Worm (Caenorhabditis elegans) whole organism, late embryonic: ENCODE data around the gene blos-2.
"Not testable (repeated sequence)": the region's sequence is repeated elsewhere in the genome, so short reads cannot be mapped to it uniquely, and the experiment has no call there.

Source experiments
- C08G9.2 ChIP-seq: sonication (generic microtip); optimal IDR thresholded peaks from 2 replicates; lab custom pipeline; 2016; ENCODE audit warnings: mild to moderate bottlenecking, missing genetic modification characterization, moderate library complexity, missing compliant biosample characterization
- C38D4.7 ChIP-seq: fragments of 200-800 bp; sonication (Bioruptor generic); optimal IDR thresholded peaks from 2 replicates; lab custom pipeline; 2018; ENCODE audit warnings: mild to moderate bottlenecking, missing genetic modification characterization, moderate library complexity, missing compliant biosample characterization
- F13H6.1 ChIP-seq: sonication (generic microtip); optimal IDR thresholded peaks from 2 replicates; lab custom pipeline; 2016; ENCODE audit warnings: missing genetic modification characterization, missing compliant biosample characterization
- K09A11.1 ChIP-seq: sonication (generic microtip); optimal IDR thresholded peaks from 2 replicates; lab custom pipeline; 2017; ENCODE audit warnings: antibody characterized with exemption, mild to moderate bottlenecking, missing genetic modification characterization, missing compliant biosample characterization; ENCODE audit not compliant: insufficient read depth
- ceh-14 ChIP-seq: sonication (generic microtip); optimal IDR thresholded peaks from 2 replicates; lab custom pipeline; 2016; ENCODE audit warnings: missing genotype, missing genetic modification characterization, missing compliant biosample characterization
- ceh-19 ChIP-seq: fragments of 200-800 bp; sonication (Bioruptor generic); optimal IDR thresholded peaks from 2 replicates; lab custom pipeline; 2018; ENCODE audit warnings: mild to moderate bottlenecking, missing genetic modification characterization, missing compliant biosample characterization
- ceh-22 ChIP-seq: sonication (generic microtip); optimal IDR thresholded peaks from 2 replicates; lab custom pipeline; 2017; ENCODE audit warnings: missing biosample characterization, missing genetic modification characterization
- ceh-24 ChIP-seq: sonication (generic microtip); optimal IDR thresholded peaks from 2 replicates; lab custom pipeline; 2016; ENCODE audit warnings: mild to moderate bottlenecking, missing genetic modification characterization, missing compliant biosample characterization
- ceh-30 ChIP-seq: fragments of 150-350 bp; optimal IDR thresholded peaks from 2 replicates; lab custom pipeline; 2014; ENCODE audit warnings: missing biosample characterization, missing genetic modification characterization
- ceh-45 ChIP-seq: fragments of 200-800 bp; sonication (Bioruptor generic); IDR thresholded peaks from 2 replicates; pipeline ENCODE4 v1.3.6; 2022; ENCODE audit warnings: missing genetic modification reagents, missing genetic modification characterization, missing compliant biosample characterization
- ceh-48 ChIP-seq: sonication (generic microtip); optimal IDR thresholded peaks from 2 replicates; lab custom pipeline; 2016; ENCODE audit warnings: missing genetic modification characterization, inconsistent platforms, missing compliant biosample characterization
- ceh-6 ChIP-seq: fragments of 200-800 bp; sonication (Bioruptor generic); optimal IDR thresholded peaks from 2 replicates; lab custom pipeline; 2018; ENCODE audit warnings: mild to moderate bottlenecking, missing genetic modification characterization, missing compliant biosample characterization
- ceh-9 ChIP-seq: sonication (generic microtip); optimal IDR thresholded peaks from 2 replicates; lab custom pipeline; 2016; ENCODE audit warnings: mild to moderate bottlenecking, missing genetic modification characterization, inconsistent platforms, missing compliant biosample characterization
- che-1 ChIP-seq: sonication (generic microtip); optimal IDR thresholded peaks from 2 replicates; lab custom pipeline; 2016; ENCODE audit warnings: mild to moderate bottlenecking, missing genetic modification characterization, missing compliant biosample characterization
- dve-1 ChIP-seq: sonication (generic microtip); optimal IDR thresholded peaks from 2 replicates; lab custom pipeline; 2017; ENCODE audit warnings: antibody characterized with exemption, mild to moderate bottlenecking, missing genetic modification characterization, missing compliant biosample characterization
- elt-2 ChIP-seq: sonication (generic microtip); optimal IDR thresholded peaks from 2 replicates; lab custom pipeline; 2016; ENCODE audit warnings: missing genetic modification reagents, missing genetic modification characterization, missing compliant biosample characterization
- ets-4 ChIP-seq: sonication (generic microtip); optimal IDR thresholded peaks from 2 replicates; lab custom pipeline; 2016; ENCODE audit warnings: missing genetic modification characterization, missing compliant biosample characterization
- fkh-10 ChIP-seq: fragments of 150-350 bp; optimal IDR thresholded peaks from 2 replicates; lab custom pipeline; 2014; ENCODE audit warnings: missing biosample characterization, missing genetic modification reagents, missing genetic modification characterization
- fkh-6 ChIP-seq: sonication (generic microtip); optimal IDR thresholded peaks from 2 replicates; lab custom pipeline; 2016; ENCODE audit warnings: missing genetic modification characterization, missing compliant biosample characterization
- gmeb-2 ChIP-seq: sonication (generic microtip); optimal IDR thresholded peaks from 2 replicates; lab custom pipeline; 2016; ENCODE audit warnings: missing genetic modification characterization, inconsistent platforms, missing compliant biosample characterization
- hlh-13 ChIP-seq: fragments of 200-800 bp; sonication (Bioruptor generic); optimal IDR thresholded peaks from 2 replicates; lab custom pipeline; 2018; ENCODE audit warnings: mild to moderate bottlenecking, missing genetic modification characterization, missing compliant biosample characterization
- hlh-30 ChIP-seq: sonication (generic microtip); optimal IDR thresholded peaks from 2 replicates; lab custom pipeline; 2017; ENCODE audit warnings: antibody characterized with exemption, missing genetic modification characterization, missing compliant biosample characterization; ENCODE audit not compliant: insufficient read depth
- hlh-6 ChIP-seq: sonication (generic microtip); optimal IDR thresholded peaks from 2 replicates; lab custom pipeline; 2016; ENCODE audit warnings: missing genotype, missing genetic modification characterization, missing compliant biosample characterization
- hlh-8 ChIP-seq: sonication (generic microtip); optimal IDR thresholded peaks from 2 replicates; lab custom pipeline; 2016; ENCODE audit warnings: missing genotype, missing genetic modification characterization, missing compliant biosample characterization
- lin-11 ChIP-seq: fragments of 200-800 bp; sonication (Bioruptor generic); optimal IDR thresholded peaks from 2 replicates; lab custom pipeline; 2018; ENCODE audit warnings: mild to moderate bottlenecking, missing genetic modification characterization, missing compliant biosample characterization
- madf-2 ChIP-seq: sonication (generic microtip); optimal IDR thresholded peaks from 2 replicates; lab custom pipeline; 2017; ENCODE audit warnings: missing genetic modification characterization, missing compliant biosample characterization
- mec-3 ChIP-seq: sonication (generic microtip); optimal IDR thresholded peaks from 2 replicates; lab custom pipeline; 2016; ENCODE audit warnings: borderline replicate concordance, missing genetic modification characterization, missing compliant biosample characterization
- nhr-11 ChIP-seq: fragments of 150-350 bp; optimal IDR thresholded peaks from 2 replicates; lab custom pipeline; 2014; ENCODE audit warnings: missing biosample characterization, missing genetic modification characterization
- nhr-232 ChIP-seq: sonication (generic microtip); optimal IDR thresholded peaks from 2 replicates; lab custom pipeline; 2016; ENCODE audit warnings: missing genetic modification characterization, missing compliant biosample characterization
- odd-2 ChIP-seq: sonication (generic microtip); optimal IDR thresholded peaks from 2 replicates; lab custom pipeline; 2017; ENCODE audit warnings: antibody characterized with exemption, mild to moderate bottlenecking, missing genetic modification characterization, missing compliant biosample characterization
- pag-3 ChIP-seq: sonication (generic microtip); optimal IDR thresholded peaks from 2 replicates; lab custom pipeline; 2016; ENCODE audit warnings: missing compliant biosample characterization, missing genetic modification characterization, borderline replicate concordance
- pax-1 ChIP-seq: fragments of 150-350 bp; optimal IDR thresholded peaks from 2 replicates; lab custom pipeline; 2014; ENCODE audit warnings: missing biosample characterization, missing genetic modification characterization
- pha-4 ChIP-seq: fragments of 150-350 bp; optimal IDR thresholded peaks from 2 replicates; lab custom pipeline; 2018; ENCODE audit warnings: missing biosample characterization, missing genetic modification reagents, missing genetic modification characterization
- pqm-1 ChIP-seq: sonication (generic microtip); optimal IDR thresholded peaks from 2 replicates; lab custom pipeline; 2016; ENCODE audit warnings: missing genetic modification characterization, missing compliant biosample characterization
- pros-1 ChIP-seq: fragments of 150-350 bp; optimal IDR thresholded peaks from 2 replicates; lab custom pipeline; 2014; ENCODE audit warnings: missing biosample characterization, missing genetic modification reagents, missing genetic modification characterization
- ref-2 ChIP-seq: sonication (generic microtip); optimal IDR thresholded peaks from 2 replicates; lab custom pipeline; 2016; ENCODE audit warnings: missing genetic modification characterization, missing compliant biosample characterization
- sdc-2 ChIP-seq: sonication (generic microtip); optimal IDR thresholded peaks from 2 replicates; lab custom pipeline; 2016; ENCODE audit warnings: missing genotype, missing genetic modification characterization, missing compliant biosample characterization
- sox-2 ChIP-seq: fragments of 200-800 bp; sonication (Bioruptor generic); IDR thresholded peaks from 2 replicates; pipeline ENCODE4 v1.3.6; 2022; ENCODE audit warnings: missing genetic modification reagents, missing genetic modification characterization, missing compliant biosample characterization
- sox-4 ChIP-seq: sonication (generic microtip); optimal IDR thresholded peaks from 2 replicates; lab custom pipeline; 2017; ENCODE audit warnings: mild to moderate bottlenecking, missing genetic modification characterization, inconsistent platforms, missing compliant biosample characterization
- syd-9 ChIP-seq: sonication (generic microtip); optimal IDR thresholded peaks from 2 replicates; lab custom pipeline; 2016; ENCODE audit warnings: mild to moderate bottlenecking, missing genetic modification characterization, moderate library complexity, missing compliant biosample characterization
- tbx-2 ChIP-seq: sonication (generic microtip); optimal IDR thresholded peaks from 2 replicates; lab custom pipeline; 2016; ENCODE audit warnings: missing genetic modification characterization, missing compliant biosample characterization
- tbx-7 ChIP-seq: sonication (generic microtip); optimal IDR thresholded peaks from 2 replicates; lab custom pipeline; 2016; ENCODE audit warnings: missing genotype, missing genetic modification characterization, missing compliant biosample characterization
- ttx-3 ChIP-seq: sonication (generic microtip); optimal IDR thresholded peaks from 2 replicates; lab custom pipeline; 2016; ENCODE audit warnings: missing genetic modification reagents, missing genetic modification characterization, missing compliant biosample characterization
- unc-3 ChIP-seq, 2 experiments: fragments of 200-800 bp in 1 of 2; sonication (Bioruptor generic) in 1 of 2; sonication (generic microtip) in 1 of 2; conservative IDR thresholded peaks in 1 of 2; optimal IDR thresholded peaks in 1 of 2; 2 replicates each; pipeline versions ENCODE4 v1.3.6 to Lab custom; 2016 to 2022; ENCODE audit warnings: missing compliant biosample characterization in 2 of 2, missing genetic modification characterization in 2 of 2, missing genetic modification reagents in 1 of 2
- unc-42 ChIP-seq: sonication (generic microtip); optimal IDR thresholded peaks from 2 replicates; lab custom pipeline; 2016; ENCODE audit warnings: missing genotype, missing genetic modification characterization, missing compliant biosample characterization
- unc-55 ChIP-seq: sonication (generic microtip); optimal IDR thresholded peaks from 2 replicates; lab custom pipeline; 2017; ENCODE audit warnings: missing biosample characterization, missing genetic modification reagents, missing genetic modification characterization
- ztf-16 ChIP-seq: sonication (generic microtip); optimal IDR thresholded peaks from 2 replicates; lab custom pipeline; 2017; ENCODE audit warnings: missing genetic modification characterization, missing compliant biosample characterization

blos-2 gene

DNA sequence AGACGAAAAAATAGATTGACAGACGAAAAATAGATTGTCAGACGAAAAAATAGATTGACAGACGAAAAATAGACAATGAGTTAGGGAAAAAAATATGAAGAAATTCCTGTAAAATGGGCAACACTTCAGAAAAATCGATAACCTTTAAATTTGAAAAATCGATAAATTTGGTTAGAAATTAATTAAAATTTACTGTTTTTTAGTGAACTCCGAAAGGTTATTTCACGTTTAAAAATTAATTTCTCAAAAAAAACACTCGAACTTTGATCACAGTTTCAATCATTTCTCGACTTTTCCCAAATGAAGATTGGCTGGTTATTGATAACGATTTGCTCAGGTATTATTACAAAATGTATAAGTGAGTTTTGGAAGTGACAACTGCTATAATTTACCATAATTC, 26.6 kb upstream of the blos-2 start, which contains the start of gene csp-2:
csp-2 (plus strand) TSS at position 301 of the 400 bp plus-strand sequence.
- no peak for TF ChIP-seq mec-3 (tag; lab: Kevin White, UChicago)
- TF ChIP-seq ceh-22: no peak
- TF ChIP-seq ceh-19 (GFP tag; lab: Kevin White, UChicago): no peak
- no peak for TF ChIP-seq sox-2
- TF ChIP-seq sdc-2 (tag; lab: Kevin White, UChicago): no peak
- no peak for TF ChIP-seq ceh-14 (tag; lab: Kevin White, UChicago)
- TF ChIP-seq sox-4: no peak
- TF ChIP-seq ceh-48 (tag; lab: Kevin White, UChicago): no peak
- no peak for TF ChIP-seq fkh-6 (tag; lab: Kevin White, UChicago)
- no peak for TF ChIP-seq K09A11.1 (tag; lab: Kevin White, UChicago)
- TF ChIP-seq ceh-30 (tag; lab: Kevin White, UChicago): no peak
- TF ChIP-seq pha-4 (tag; lab: Kevin White, UChicago): no peak
- no peak for TF ChIP-seq fkh-10 (GFP tag; lab: Kevin White, UChicago)
- TF ChIP-seq F13H6.1 (tag; lab: Kevin White, UChicago): no peak
- TF ChIP-seq che-1: no peak
- no peak for TF ChIP-seq syd-9
- no peak for TF ChIP-seq ceh-6 (GFP tag; lab: Kevin White, UChicago)
- TF ChIP-seq nhr-232 (tag; lab: Kevin White, UChicago): no peak
- no peak for TF ChIP-seq hlh-6 (tag; lab: Kevin White, UChicago)

- TF ChIP-seq ceh-22; ceh-30 (tag; lab: Kevin White, UChicago); hlh-8 (tag; lab: Kevin White, UChicago): not testable (repeated sequence)
Measured at ce11 chrIV:6317357-6317756, 16.7 kb upstream of the blos-2 start, which contains the start of gene Y73B6BL.12. TSS of gene Y73B6BL.12 (minus strand) at chrIV:6317457.

DNA sequence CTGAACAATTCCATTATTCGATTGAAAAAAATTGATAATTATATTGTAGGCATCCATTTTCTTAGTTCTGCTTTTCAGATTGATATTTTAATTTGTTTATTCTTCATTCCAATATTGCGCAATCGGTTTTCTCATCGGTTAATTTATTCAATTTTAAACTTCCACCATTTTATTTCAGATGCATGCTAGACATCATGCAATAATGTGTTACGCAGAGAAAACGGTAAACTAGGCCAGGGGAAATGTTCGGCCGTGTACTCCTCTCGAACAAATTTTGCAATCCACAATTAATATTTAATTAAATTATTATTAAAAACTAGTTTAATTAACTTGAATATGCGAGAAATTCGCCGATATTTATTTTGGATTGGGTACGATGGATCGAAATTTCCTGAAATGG, 12.3 kb upstream of the blos-2 start, which contains the start of gene Y73B6BL.29:
Y73B6BL.29 (plus strand) TSS at position 263 of the 400 bp plus-strand sequence.
- TF ChIP-seq ref-2 (tag; lab: Kevin White, UChicago): peak; percentile 90
- TF ChIP-seq fkh-6 (tag; lab: Kevin White, UChicago): no peak
- no peak for TF ChIP-seq ceh-45 (GFP tag; lab: Robert Waterston, UW)
- TF ChIP-seq ceh-48 (tag; lab: Kevin White, UChicago): no peak
- no peak for TF ChIP-seq pros-1 (tag; lab: Kevin White, UChicago)
- peak; percentile 6 for TF ChIP-seq unc-55 (GFP tag; lab: Kevin White, UChicago)
- TF ChIP-seq ets-4 (tag; lab: Kevin White, UChicago): peak; percentile 96
- no peak for TF ChIP-seq hlh-13 (GFP tag; lab: Kevin White, UChicago)
- TF ChIP-seq pha-4 (tag; lab: Kevin White, UChicago): no peak
- no peak for TF ChIP-seq odd-2 (tag; lab: Kevin White, UChicago)
- no peak for TF ChIP-seq dve-1 (tag; lab: Kevin White, UChicago)
- TF ChIP-seq ceh-19 (GFP tag; lab: Kevin White, UChicago): peak; percentile 56
- peak; percentile 63 for TF ChIP-seq pax-1 (tag; lab: Kevin White, UChicago)
- TF ChIP-seq C08G9.2 (tag; lab: Kevin White, UChicago): peak; percentile 93
- TF ChIP-seq pqm-1 (tag; lab: Kevin White, UChicago): peak; percentile 69
- peak; percentile 87 for TF ChIP-seq tbx-2 (tag; lab: Kevin White, UChicago)
- TF ChIP-seq gmeb-2: peak; percentile 18
- TF ChIP-seq ceh-6 (GFP tag; lab: Kevin White, UChicago): no peak
- TF ChIP-seq ceh-24 (tag; lab: Kevin White, UChicago): no peak
- peak; percentile 54 for TF ChIP-seq ttx-3 (tag; lab: Kevin White, UChicago)
- peak; percentile 82 for TF ChIP-seq unc-42
- TF ChIP-seq ceh-9 (tag; lab: Kevin White, UChicago): no peak
- peak; percentile 86 for TF ChIP-seq tbx-7 (tag; lab: Kevin White, UChicago)
- TF ChIP-seq mec-3 (tag; lab: Kevin White, UChicago): peak; percentile 73
- TF ChIP-seq ceh-14 (tag; lab: Kevin White, UChicago): peak; percentile 56
- peak; percentile 58 for TF ChIP-seq elt-2
- TF ChIP-seq nhr-11 (tag; lab: Kevin White, UChicago): no peak
- TF ChIP-seq ztf-16 (tag; lab: Kevin White, UChicago): peak; percentile 17
- no peak for TF ChIP-seq lin-11 (tag; lab: Kevin White, UChicago)
- no peak for TF ChIP-seq unc-3 (GFP tag; conservative IDR thresholded peaks at IDR 0.05; lab: Robert Waterston, UW)
- peak; percentile 27 for TF ChIP-seq unc-3 (tag; optimal IDR thresholded peaks at IDR 0.05; lab: Kevin White, UChicago)
- no peak for TF ChIP-seq sox-4
- TF ChIP-seq madf-2 (tag; lab: Kevin White, UChicago): no peak
- no peak for TF ChIP-seq hlh-30
- TF ChIP-seq ceh-30 (tag; lab: Kevin White, UChicago): no peak
- no peak for TF ChIP-seq pag-3 (tag; lab: Kevin White, UChicago)
- no peak for TF ChIP-seq C38D4.7 (GFP tag; lab: Kevin White, UChicago)
